Fruit fly (Drosophila melanogaster) whole organism, embryonic: Measurements from ENCODE around the gene elB.

ENCODE experiments used
- ATbp ChIP-seq: fragments of 200-800 bp; sonication (Bioruptor generic); optimal IDR thresholded peaks from 2 replicates; lab custom pipeline; 2017; ENCODE audit warnings: missing biosample characterization, mild to moderate bottlenecking, missing genetic modification characterization, missing genetic modification reagents
- CG12942 ChIP-seq: fragments of 200-800 bp; sonication (Bioruptor generic); optimal IDR thresholded peaks from 3 replicates; lab custom pipeline; 2016; ENCODE audit warnings: missing biosample characterization, missing genetic modification characterization
- CG13424 ChIP-seq: fragments of 200-800 bp; sonication (Bioruptor generic); optimal IDR thresholded peaks from 2 replicates; lab custom pipeline; 2019; ENCODE audit warnings: missing biosample characterization, mild to moderate bottlenecking, missing genetic modification characterization, moderate library complexity
- CG15011 ChIP-seq: fragments of 200-800 bp; sonication (Bioruptor generic); optimal IDR thresholded peaks from 3 replicates; lab custom pipeline; 2018; ENCODE audit warnings: missing biosample characterization, mild to moderate bottlenecking, missing genetic modification characterization
- CG15601 ChIP-seq: fragments of 200-800 bp; sonication (Bioruptor generic); optimal IDR thresholded peaks from 3 replicates; lab custom pipeline; 2019; ENCODE audit warnings: missing biosample characterization, mild to moderate bottlenecking, missing genetic modification characterization, moderate library complexity
- CG17328 ChIP-seq: fragments of 200-800 bp; sonication (Bioruptor generic); IDR thresholded peaks from 2 replicates; pipeline ENCODE4 v1.3.6; 2022; ENCODE audit warnings: missing biosample characterization, missing genetic modification characterization
- CG17385 ChIP-seq: fragments of 200-800 bp; sonication (Bioruptor generic); optimal IDR thresholded peaks from 3 replicates; lab custom pipeline; 2018; ENCODE audit warnings: missing biosample characterization, mild to moderate bottlenecking, missing genetic modification characterization
- CG2678 ChIP-seq: fragments of 200-800 bp; sonication (Bioruptor generic); optimal IDR thresholded peaks from 3 replicates; lab custom pipeline; 2019; ENCODE audit warnings: missing biosample characterization, mild to moderate bottlenecking, missing genetic modification characterization, moderate library complexity
- CG30403 ChIP-seq: fragments of 200-800 bp; sonication (Bioruptor generic); optimal IDR thresholded peaks from 3 replicates; lab custom pipeline; 2016; ENCODE audit warnings: missing biosample characterization, missing genetic modification characterization
- CG3163 ChIP-seq: fragments of 200-800 bp; sonication (Bioruptor generic); optimal IDR thresholded peaks from 3 replicates; lab custom pipeline; 2016; ENCODE audit warnings: missing biosample characterization, missing genetic modification characterization
- CG32767 ChIP-seq: fragments of 200-800 bp; sonication (Bioruptor generic); IDR thresholded peaks from 2 replicates; pipeline ENCODE4 v1.3.6; 2022; ENCODE audit warnings: missing biosample characterization, missing genetic modification characterization
- CG42726 ChIP-seq: fragments of 200-800 bp; sonication (Bioruptor generic); IDR thresholded peaks from 2 replicates; pipeline ENCODE4 v1.3.6; 2022; ENCODE audit warnings: missing biosample characterization, missing genetic modification characterization; ENCODE audit not compliant: partially characterized antibody
- CG43689 ChIP-seq: fragments of 200-800 bp; sonication (Bioruptor generic); IDR thresholded peaks from 2 replicates; pipeline ENCODE4 v1.3.6; 2022; ENCODE audit warnings: missing biosample characterization, missing genetic modification characterization
- CG6813 ChIP-seq: fragments of 200-800 bp; sonication (Bioruptor generic); optimal IDR thresholded peaks from 2 replicates; lab custom pipeline; 2017; ENCODE audit warnings: missing biosample characterization, missing genetic modification characterization, mild to moderate bottlenecking, moderate library complexity, missing genetic modification reagents
- CG7372 ChIP-seq: fragments of 200-800 bp; sonication (Bioruptor generic); IDR thresholded peaks from 2 replicates; pipeline ENCODE4 v1.3.6; 2022; ENCODE audit warnings: missing biosample characterization, missing genetic modification characterization
- CG7839 ChIP-seq: fragments of 200-800 bp; sonication (Bioruptor generic); optimal IDR thresholded peaks from 3 replicates; lab custom pipeline; 2018; ENCODE audit warnings: missing biosample characterization, mild to moderate bottlenecking, missing genetic modification characterization, moderate library complexity
- CG7987 ChIP-seq: fragments of 200-800 bp; sonication (Bioruptor generic); optimal IDR thresholded peaks from 2 replicates; lab custom pipeline; 2018; ENCODE audit warnings: missing biosample characterization, mild to moderate bottlenecking, missing genetic modification characterization, moderate library complexity
- Drgx ChIP-seq: fragments of 200-800 bp; sonication (Bioruptor generic); IDR thresholded peaks from 2 replicates; pipeline ENCODE4 v1.3.6; 2022; ENCODE audit warnings: missing biosample characterization, missing genetic modification characterization
- MTF-1 ChIP-seq: fragments of 200-800 bp; sonication (Bioruptor generic); optimal IDR thresholded peaks from 2 replicates; lab custom pipeline; 2018; ENCODE audit warnings: missing biosample characterization, mild to moderate bottlenecking, missing genetic modification characterization, borderline replicate concordance
- Poxn ChIP-seq: fragments of 200-800 bp; sonication (Bioruptor generic); IDR thresholded peaks from 2 replicates; pipeline ENCODE4 v1.3.6; 2022; ENCODE audit warnings: missing biosample characterization, missing genetic modification characterization
- Ravus ChIP-seq: fragments of 200-800 bp; sonication (Bioruptor generic); IDR thresholded peaks from 2 replicates; pipeline ENCODE4 v1.3.6; 2022; ENCODE audit warnings: missing biosample characterization, missing genetic modification characterization
- Rx ChIP-seq: fragments of 200-800 bp; sonication (Bioruptor generic); IDR thresholded peaks from 2 replicates; pipeline ENCODE4 v1.3.6; 2022; ENCODE audit warnings: missing biosample characterization, missing genetic modification characterization
- Sox100B ChIP-seq: fragments of 200-800 bp; sonication (Bioruptor generic); optimal IDR thresholded peaks from 3 replicates; lab custom pipeline; 2018; ENCODE audit warnings: missing biosample characterization, mild to moderate bottlenecking, missing genetic modification characterization
- Sox102F ChIP-seq: fragments of 200-800 bp; sonication (Bioruptor generic); optimal IDR thresholded peaks from 2 replicates; lab custom pipeline; 2018; ENCODE audit warnings: missing biosample characterization, mild to moderate bottlenecking, missing genetic modification characterization, moderate library complexity
- TFAM ChIP-seq: fragments of 200-800 bp; sonication (Bioruptor generic); optimal IDR thresholded peaks from 2 replicates; lab custom pipeline; 2017; ENCODE audit warnings: missing biosample characterization, missing genetic modification characterization, inconsistent platforms
- Xbp1 ChIP-seq: fragments of 200-800 bp; sonication (Bioruptor generic); optimal IDR thresholded peaks from 3 replicates; lab custom pipeline; 2016; ENCODE audit warnings: missing biosample characterization, mild to moderate bottlenecking, missing genetic modification characterization
- abd-A ChIP-seq: fragments of 200-800 bp; sonication (Bioruptor generic); optimal IDR thresholded peaks from 3 replicates; lab custom pipeline; 2019; ENCODE audit warnings: missing biosample characterization, mild to moderate bottlenecking, missing genetic modification characterization, moderate library complexity
- aop ChIP-seq: fragments of 200-800 bp; sonication (Bioruptor generic); IDR thresholded peaks from 2 replicates; pipeline ENCODE4 v1.3.6; 2022; ENCODE audit warnings: missing biosample characterization, missing genetic modification characterization
- cato ChIP-seq: fragments of 200-800 bp; sonication (Bioruptor generic); optimal IDR thresholded peaks from 2 replicates; lab custom pipeline; 2016; ENCODE audit warnings: missing biosample characterization, missing genetic modification characterization, borderline replicate concordance
- chn ChIP-seq: fragments of 200-800 bp; sonication (Bioruptor generic); optimal IDR thresholded peaks from 2 replicates; lab custom pipeline; 2016; ENCODE audit warnings: missing biosample characterization, missing genetic modification characterization
- corto ChIP-seq: fragments of 200-800 bp; sonication (Bioruptor generic); optimal IDR thresholded peaks from 2 replicates; lab custom pipeline; 2016; ENCODE audit warnings: missing biosample characterization, mild to moderate bottlenecking, missing genetic modification characterization, moderate library complexity
- crp ChIP-seq, 2 experiments: fragments of 200-800 bp; sonication (Bioruptor generic); optimal IDR thresholded peaks; 2 replicates in 1 of 2; 3 replicates in 1 of 2; lab custom pipeline; 2017; ENCODE audit warnings: missing biosample characterization in 2 of 2, missing genetic modification characterization in 2 of 2, mild to moderate bottlenecking in 1 of 2, moderate library complexity in 1 of 2
- danr ChIP-seq: fragments of 200-800 bp; sonication (Bioruptor generic); IDR thresholded peaks from 2 replicates; pipeline ENCODE4 v1.3.6; 2022; ENCODE audit warnings: missing biosample characterization, missing genetic modification characterization
- dimm ChIP-seq: fragments of 200-800 bp; sonication (Bioruptor generic); IDR thresholded peaks from 2 replicates; pipeline ENCODE4 v1.3.6; 2022; ENCODE audit warnings: missing biosample characterization, missing genetic modification characterization
- ewg ChIP-seq: fragments of 200-800 bp; sonication (Bioruptor generic); optimal IDR thresholded peaks from 3 replicates; lab custom pipeline; 2017; ENCODE audit warnings: mild to moderate bottlenecking, missing biosample characterization, missing genetic modification reagents, missing genetic modification characterization
- gro ChIP-seq: fragments of 200-800 bp; sonication (Bioruptor generic); optimal IDR thresholded peaks from 2 replicates; lab custom pipeline; 2016; ENCODE audit warnings: missing biosample characterization, missing genetic modification characterization
- gsb ChIP-seq: fragments of 200-800 bp; sonication (Bioruptor generic); IDR thresholded peaks from 2 replicates; pipeline ENCODE4 v1.3.6; 2022; ENCODE audit warnings: missing biosample characterization, missing genetic modification characterization
- hbn ChIP-seq: fragments of 200-800 bp; sonication (Bioruptor generic); IDR thresholded peaks from 2 replicates; pipeline ENCODE4 v1.3.6; 2022; ENCODE audit warnings: missing biosample characterization, missing genetic modification characterization; ENCODE audit not compliant: partially characterized antibody
- her ChIP-seq: fragments of 200-800 bp; sonication (Bioruptor generic); optimal IDR thresholded peaks from 2 replicates; lab custom pipeline; 2016; ENCODE audit warnings: missing biosample characterization, missing genetic modification characterization
- kah ChIP-seq: fragments of 200-800 bp; sonication (Bioruptor generic); optimal IDR thresholded peaks from 2 replicates; lab custom pipeline; 2018; ENCODE audit warnings: missing biosample characterization, mild to moderate bottlenecking, missing genetic modification characterization
- lbe ChIP-seq: fragments of 200-800 bp; sonication (Bioruptor generic); optimal IDR thresholded peaks from 2 replicates; lab custom pipeline; 2016; ENCODE audit warnings: missing biosample characterization, mild to moderate bottlenecking, missing genetic modification characterization
- mirr ChIP-seq: fragments of 200-800 bp; sonication (Bioruptor generic); optimal IDR thresholded peaks from 3 replicates; lab custom pipeline; 2018; ENCODE audit warnings: missing biosample characterization, mild to moderate bottlenecking, missing genetic modification characterization
- odd ChIP-seq: fragments of 200-800 bp; sonication (Bioruptor generic); optimal IDR thresholded peaks from 2 replicates; lab custom pipeline; 2017; ENCODE audit warnings: missing biosample characterization, mild to moderate bottlenecking, missing genetic modification characterization
- pb ChIP-seq: fragments of 200-800 bp; sonication (Bioruptor generic); optimal IDR thresholded peaks from 3 replicates; lab custom pipeline; 2016; ENCODE audit warnings: missing biosample characterization, missing genetic modification characterization
- pzg ChIP-seq: fragments of 200-800 bp; sonication (Bioruptor generic); optimal IDR thresholded peaks from 3 replicates; lab custom pipeline; 2018; ENCODE audit warnings: missing biosample characterization, mild to moderate bottlenecking, missing genetic modification characterization, moderate library complexity
- slou ChIP-seq: fragments of 200-800 bp; sonication (Bioruptor generic); optimal IDR thresholded peaks from 3 replicates; lab custom pipeline; 2016; ENCODE audit warnings: missing biosample characterization, missing genetic modification characterization
- sr ChIP-seq: fragments of 200-800 bp; sonication (Bioruptor generic); IDR thresholded peaks from 3 replicates; pipeline ENCODE4 v1.3.6; 2022; ENCODE audit warnings: missing biosample characterization, missing genetic modification characterization
- stc ChIP-seq: fragments of 200-800 bp; sonication (Bioruptor generic); IDR thresholded peaks from 2 replicates; pipeline ENCODE4 v1.3.6; 2022; ENCODE audit warnings: missing biosample characterization, missing genetic modification characterization
- tio ChIP-seq: fragments of 200-800 bp; sonication (Bioruptor generic); optimal IDR thresholded peaks from 2 replicates; lab custom pipeline; 2017; ENCODE audit warnings: missing biosample characterization, missing genetic modification characterization, inconsistent platforms
- zen ChIP-seq: fragments of 200-800 bp; sonication (Bioruptor generic); optimal IDR thresholded peaks from 3 replicates; lab custom pipeline; 2018; ENCODE audit warnings: missing biosample characterization, mild to moderate bottlenecking, missing genetic modification characterization, moderate library complexity

The elB gene

DNA sequence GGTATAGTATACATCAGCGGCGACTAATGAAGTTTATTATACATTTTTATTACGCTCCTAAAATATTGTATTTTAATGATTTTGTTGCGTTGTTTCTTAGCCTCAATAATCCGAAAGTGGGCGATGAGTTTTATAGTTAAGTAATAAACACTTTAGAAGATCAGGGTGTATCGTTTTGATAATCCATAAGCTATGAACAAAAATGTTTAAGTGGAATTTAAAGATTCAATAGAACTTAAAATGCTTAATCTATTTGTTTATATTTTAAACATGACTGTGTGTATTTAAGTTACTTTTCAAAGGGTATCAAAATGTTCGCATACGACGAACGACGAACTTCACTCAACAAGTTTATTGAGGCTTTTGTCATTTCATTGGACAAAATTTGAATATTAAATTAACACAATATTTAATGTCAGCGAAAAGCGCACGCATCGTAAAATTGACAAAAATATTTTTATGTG lies 37.1 kb downstream of the elB start (continued):
- TF ChIP-seq gro (GFP tag; lab: Kevin White, UChicago) (no peak), zen (no peak), CG43689 (peak; percentile 82), MTF-1 (no peak), ATbp (GFP tag; lab: Kevin White, UChicago) (peak; percentile 66), her (GFP tag; lab: Kevin White, UChicago) (peak; percentile 14), ewg (GFP tag; lab: Kevin White, UChicago) (peak; percentile 43), danr (GFP tag; lab: Robert Waterston, UW) (peak; percentile 58; the same call in 1 of the 2 replicates), CG30403 (GFP tag; lab: Kevin White, UChicago) (peak; percentile 73), CG17385 (peak; percentile 81), lbe (GFP tag; lab: Kevin White, UChicago) (no peak), CG3163 (GFP tag; lab: Kevin White, UChicago) (peak; percentile 35), CG13424 (tag; lab: Kevin White, UChicago) (peak; percentile 89), hbn (GFP tag; lab: Robert Waterston, UW) (no peak), odd (peak; percentile 34), Poxn (0 out of 2 replicates have a peak, but pooled peaks have one; percentile 40), CG2678 (tag; lab: Kevin White, UChicago) (peak; percentile 78), CG7839 (peak; percentile 65), gsb (GFP tag; lab: Robert Waterston, UW) (peak; percentile 62), pzg (GFP tag; lab: Kevin White, UChicago) (no peak), CG32767 (peak; percentile 72), CG15601 (no peak), sr (GFP tag; lab: Robert Waterston, UW) (no peak), cato (no peak), Drgx (GFP tag; lab: Robert Waterston, UW) (no peak), abd-A (tag; lab: Kevin White, UChicago) (peak; percentile 93), CG7987 (GFP tag; lab: Kevin White, UChicago) (no peak), kah (GFP tag; lab: Kevin White, UChicago) (no peak), Ravus (GFP tag; lab: Robert Waterston, UW) (peak; percentile 46), mirr (GFP tag; lab: Kevin White, UChicago) (no peak), crp (GFP tag; optimal IDR thresholded peaks at IDR 0.05; lab: Kevin White, UChicago) (no peak), tio (GFP tag; lab: Kevin White, UChicago) (peak; percentile 69), pb (GFP tag; lab: Kevin White, UChicago) (no peak), dimm (GFP tag; lab: Robert Waterston, UW) (peak; percentile 66), Rx (GFP tag; lab: Robert Waterston, UW) (peak; percentile 41; the same call in 1 of the 2 replicates), slou (GFP tag; lab: Kevin White, UChicago) (no peak), CG17328 (GFP tag; lab: Robert Waterston, UW) (peak; percentile 78), CG15011 (no peak), CG42726 (GFP tag; lab: Robert Waterston, UW) (no peak), CG7372 (peak; percentile 66; the same call in 1 of the 2 replicates), aop (GFP tag; lab: Robert Waterston, UW) (no peak), corto (GFP tag; lab: Kevin White, UChicago) (no peak), stc (peak; percentile 75), TFAM (GFP tag; lab: Kevin White, UChicago) (no peak), CG6813 (GFP tag; lab: Kevin White, UChicago) (no peak), Xbp1 (peak; percentile 8), Sox100B (GFP tag; lab: Kevin White, UChicago) (peak; percentile 61), CG12942 (GFP tag; lab: Kevin White, UChicago) (peak; percentile 26), chn (peak; percentile 61), Sox102F (GFP tag; lab: Kevin White, UChicago) (peak; percentile 94)
